Worm (Caenorhabditis elegans) whole organism, midembryonic: Measurements from ENCODE around the gene nduv-2.

Experiments used
- T22C8.4 ChIP-seq: fragments of 200-800 bp; sonication (Bioruptor generic); IDR thresholded peaks from 2 replicates; pipeline ENCODE4 v1.3.6; 2022; ENCODE audit warnings: missing genetic modification characterization, missing compliant biosample characterization
- cog-1 ChIP-seq: sonication (generic microtip); optimal IDR thresholded peaks from 2 replicates; lab custom pipeline; 2016; ENCODE audit warnings: missing genetic modification characterization, missing compliant biosample characterization
- flt-1 ChIP-seq: fragments of 200-800 bp; sonication (Bioruptor generic); IDR thresholded peaks from 2 replicates; pipeline ENCODE4 v1.3.6; 2022; ENCODE audit warnings: missing genetic modification characterization, missing compliant biosample characterization
- ref-1 ChIP-seq: fragments of 200-800 bp; sonication (Bioruptor generic); conservative IDR thresholded peaks from 2 replicates; pipeline ENCODE4 v1.3.6; 2022; ENCODE audit warnings: missing genetic modification reagents, missing genetic modification characterization, missing compliant biosample characterization
- ztf-23 ChIP-seq: fragments of 200-800 bp; sonication (Bioruptor generic); IDR thresholded peaks from 2 replicates; pipeline ENCODE4 v1.3.6; 2022; ENCODE audit warnings: missing genetic modification reagents, missing genetic modification characterization, missing compliant biosample characterization

DNA sequence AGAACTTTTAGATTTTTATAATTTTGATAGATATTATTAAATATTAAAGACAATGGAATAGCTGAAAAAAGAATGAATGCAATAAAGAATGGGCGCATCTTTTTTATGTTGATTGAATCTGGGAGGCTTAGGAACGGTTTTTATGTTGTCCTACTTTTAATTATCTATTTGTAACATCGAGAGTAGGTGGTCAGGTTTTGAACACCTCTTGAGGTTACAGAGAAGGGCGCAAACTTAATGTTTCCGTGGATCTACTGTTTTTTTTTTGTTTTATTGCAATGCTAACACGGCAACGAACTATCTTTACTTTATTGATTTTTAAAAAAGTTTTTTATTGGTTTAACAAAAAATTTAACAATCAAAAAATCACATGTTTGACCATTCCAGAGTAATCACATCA is 11.5 kb downstream of the nduv-2 start, which contains the start of gene F53F4.7:
- TF ChIP-seq cog-1 (tag; lab: Kevin White, UChicago) (no peak), ztf-23 (GFP tag; lab: Robert Waterston, UW) (no peak), ref-1 (GFP tag; lab: Robert Waterston, UW) (no peak), T22C8.4 (GFP tag; lab: Robert Waterston, UW) (no peak), flt-1 (GFP tag; lab: Robert Waterston, UW) (no peak)
